Fruit fly (Drosophila melanogaster) whole organism, wandering third instar larva: ENCODE measurements around the gene Eip74EF.

ENCODE experiments used
- Abd-B ChIP-seq: fragments of >200 bp; optimal IDR thresholded peaks from 2 replicates; lab custom pipeline; 2017; ENCODE audit warnings: missing biosample characterization, missing genetic modification characterization
- CG32264 ChIP-seq: fragments of 200-800 bp; sonication (Bioruptor generic); optimal IDR thresholded peaks from 2 replicates; lab custom pipeline; 2016; ENCODE audit warnings: missing biosample characterization, missing genetic modification characterization
- CrebA ChIP-seq: fragments of 200-800 bp; sonication (Bioruptor generic); optimal IDR thresholded peaks from 2 replicates; lab custom pipeline; 2016; ENCODE audit warnings: missing biosample characterization, mild to moderate bottlenecking, missing genetic modification characterization, borderline replicate concordance
- Dfd ChIP-seq: fragments of >200 bp; optimal IDR thresholded peaks from 2 replicates; lab custom pipeline; 2017; ENCODE audit warnings: missing biosample characterization, missing genetic modification characterization
- Dif ChIP-seq: fragments of 200-275, 200-300 bp; sonication (Bioruptor generic); optimal IDR thresholded peaks from 2 replicates; lab custom pipeline; 2018; ENCODE audit warnings: missing biosample characterization, missing genetic modification characterization; ENCODE audit not compliant: partially characterized antibody
- GATAd ChIP-seq: sonication (Bioruptor generic); optimal IDR thresholded peaks from 2 replicates; lab custom pipeline; 2016; ENCODE audit warnings: missing biosample characterization, missing genetic modification characterization
- HLH106 ChIP-seq: fragments of 200-800 bp; optimal IDR thresholded peaks from 3 replicates; lab custom pipeline; 2019; ENCODE audit warnings: missing biosample characterization, mild to moderate bottlenecking, missing genetic modification characterization, moderate library complexity
- Hnf4 ChIP-seq: fragments of 200-800 bp; sonication (Bioruptor generic); optimal IDR thresholded peaks from 2 replicates; lab custom pipeline; 2016; ENCODE audit warnings: missing biosample characterization, mild to moderate bottlenecking, missing genetic modification characterization
- Hr78 ChIP-seq: fragments of >200 bp; optimal IDR thresholded peaks from 2 replicates; lab custom pipeline; 2017; ENCODE audit warnings: missing biosample characterization, missing genetic modification characterization
- Hr83 ChIP-seq: fragments of 200-300 bp; sonication (Bioruptor generic); optimal IDR thresholded peaks from 2 replicates; lab custom pipeline; 2016; ENCODE audit warnings: missing biosample characterization, mild to moderate bottlenecking, missing genetic modification characterization, moderate library complexity; ENCODE audit not compliant: poor library complexity, severe bottlenecking
- Jra ChIP-seq: sonication (Bioruptor generic); optimal IDR thresholded peaks from 2 replicates; lab custom pipeline; 2016; ENCODE audit warnings: missing biosample characterization, missing genetic modification characterization
- Mio ChIP-seq: sonication (Bioruptor generic); optimal IDR thresholded peaks from 2 replicates; lab custom pipeline; 2016; ENCODE audit warnings: missing biosample characterization, missing genetic modification characterization
- Myc ChIP-seq: fragments of >200 bp; optimal IDR thresholded peaks from 2 replicates; lab custom pipeline; 2017
- N ChIP-seq: fragments of >200 bp; optimal IDR thresholded peaks from 2 replicates; lab custom pipeline; 2018; ENCODE audit warnings: missing biosample characterization, missing external identifiers, missing genetic modification characterization
- OdsH ChIP-seq: fragments of 200-800 bp; sonication (Bioruptor generic); optimal IDR thresholded peaks from 2 replicates; lab custom pipeline; 2016; ENCODE audit warnings: missing biosample characterization, mild to moderate bottlenecking, missing genetic modification characterization
- Rel ChIP-seq, 2 experiments: fragments of 200-800 bp; sonication (Bioruptor generic) in 1 of 2; optimal IDR thresholded peaks; 2 replicates in 1 of 2; 3 replicates in 1 of 2; lab custom pipeline; 2016 to 2019; ENCODE audit warnings: mild to moderate bottlenecking in 2 of 2, missing biosample characterization in 2 of 2, missing genetic modification characterization in 2 of 2, moderate library complexity in 1 of 2
- Sp1 ChIP-seq: fragments of 200-800 bp; sonication (Bioruptor generic); optimal IDR thresholded peaks from 3 replicates; lab custom pipeline; 2019; ENCODE audit warnings: missing biosample characterization, mild to moderate bottlenecking, missing genetic modification characterization, moderate library complexity
- Vsx2 ChIP-seq: fragments of 200-300, 225-300 bp; sonication (Bioruptor generic); optimal IDR thresholded peaks from 2 replicates; lab custom pipeline; 2018; ENCODE audit warnings: missing biosample characterization, missing genetic modification characterization; ENCODE audit not compliant: partially characterized antibody
- br ChIP-seq: fragments of 200-800 bp; sonication (Bioruptor generic); optimal IDR thresholded peaks from 2 replicates; lab custom pipeline; 2016; ENCODE audit warnings: missing biosample characterization, missing genetic modification characterization
- brk ChIP-seq: fragments of 200-800 bp; sonication (Bioruptor generic); optimal IDR thresholded peaks from 2 replicates; lab custom pipeline; 2016; ENCODE audit warnings: missing biosample characterization, mild to moderate bottlenecking, missing genetic modification characterization
- dl ChIP-seq, 2 experiments: fragments of 175-275, 200-275 bp in 1 of 2; fragments of 200-275 bp in 1 of 2; sonication (Bioruptor generic); optimal IDR thresholded peaks; lab custom pipeline; 2018; ENCODE audit warnings: mild to moderate bottlenecking in 2 of 2, missing biosample characterization in 2 of 2, missing genetic modification characterization in 2 of 2, moderate library complexity in 2 of 2; ENCODE audit not compliant: partially characterized antibody in 2 of 2, insufficient read depth in 1 of 2
- dmrt93B ChIP-seq: fragments of 200-800 bp; sonication (Bioruptor generic); optimal IDR thresholded peaks from 2 replicates; lab custom pipeline; 2018; ENCODE audit warnings: missing biosample characterization, mild to moderate bottlenecking, missing genetic modification characterization
- dsf ChIP-seq: sonication (Bioruptor generic); optimal IDR thresholded peaks from 2 replicates; lab custom pipeline; 2016; ENCODE audit warnings: missing biosample characterization, missing genetic modification characterization, borderline replicate concordance
- ey ChIP-seq: fragments of 200-800 bp; sonication (Bioruptor generic); optimal IDR thresholded peaks from 2 replicates; lab custom pipeline; 2016; ENCODE audit warnings: missing biosample characterization, missing genetic modification characterization
- foxo ChIP-seq, 2 experiments: fragments of 200-800 bp; sonication (Bioruptor generic); optimal IDR thresholded peaks; 2 replicates in 1 of 2; 3 replicates in 1 of 2; lab custom pipeline; 2016 to 2017; ENCODE audit warnings: missing biosample characterization in 2 of 2, missing genetic modification characterization in 2 of 2
- fru ChIP-seq: fragments of 200-800 bp; sonication (Bioruptor generic); optimal IDR thresholded peaks from 3 replicates; lab custom pipeline; 2016; ENCODE audit warnings: missing biosample characterization, mild to moderate bottlenecking, missing genetic modification characterization
- h ChIP-seq: fragments of 200-800 bp; sonication (Bioruptor generic); optimal IDR thresholded peaks from 3 replicates; lab custom pipeline; 2016; ENCODE audit warnings: missing biosample characterization, mild to moderate bottlenecking, missing genetic modification characterization
- jim ChIP-seq: fragments of 175-275, 200-325 bp; sonication (Bioruptor generic); optimal IDR thresholded peaks from 2 replicates; lab custom pipeline; 2016; ENCODE audit warnings: missing biosample characterization, mild to moderate bottlenecking, missing genetic modification characterization
- lola ChIP-seq: fragments of >200 bp; optimal IDR thresholded peaks from 2 replicates; lab custom pipeline; 2017; ENCODE audit warnings: missing biosample characterization, missing genetic modification characterization
- psq ChIP-seq: fragments of 200-800 bp; sonication (Bioruptor generic); optimal IDR thresholded peaks from 3 replicates; lab custom pipeline; 2017; ENCODE audit warnings: missing biosample characterization, mild to moderate bottlenecking, missing genetic modification characterization, moderate library complexity
- rgr ChIP-seq: fragments of 200-800 bp; sonication (Bioruptor generic); optimal IDR thresholded peaks from 3 replicates; lab custom pipeline; 2016; ENCODE audit warnings: missing biosample characterization, mild to moderate bottlenecking, missing genetic modification characterization
- sage ChIP-seq: fragments of 200-800 bp; sonication (Bioruptor generic); optimal IDR thresholded peaks from 2 replicates; lab custom pipeline; 2016; ENCODE audit warnings: missing biosample characterization, mild to moderate bottlenecking, missing genetic modification characterization
- sv ChIP-seq: fragments of 200-800 bp; sonication (Bioruptor generic); optimal IDR thresholded peaks from 3 replicates; lab custom pipeline; 2016; ENCODE audit warnings: missing biosample characterization, missing genetic modification characterization
- tai ChIP-seq: sonication (Bioruptor generic); optimal IDR thresholded peaks from 2 replicates; lab custom pipeline; 2016; ENCODE audit warnings: missing biosample characterization, missing genetic modification characterization
- usp ChIP-seq: fragments of >200 bp; optimal IDR thresholded peaks from 2 replicates; lab custom pipeline; 2017; ENCODE audit warnings: missing biosample characterization, missing genetic modification characterization
- woc ChIP-seq: sonication (Bioruptor generic); optimal IDR thresholded peaks from 2 replicates; lab custom pipeline; 2016; ENCODE audit warnings: missing biosample characterization, mild to moderate bottlenecking, missing genetic modification characterization

The Eip74EF gene

DNA sequence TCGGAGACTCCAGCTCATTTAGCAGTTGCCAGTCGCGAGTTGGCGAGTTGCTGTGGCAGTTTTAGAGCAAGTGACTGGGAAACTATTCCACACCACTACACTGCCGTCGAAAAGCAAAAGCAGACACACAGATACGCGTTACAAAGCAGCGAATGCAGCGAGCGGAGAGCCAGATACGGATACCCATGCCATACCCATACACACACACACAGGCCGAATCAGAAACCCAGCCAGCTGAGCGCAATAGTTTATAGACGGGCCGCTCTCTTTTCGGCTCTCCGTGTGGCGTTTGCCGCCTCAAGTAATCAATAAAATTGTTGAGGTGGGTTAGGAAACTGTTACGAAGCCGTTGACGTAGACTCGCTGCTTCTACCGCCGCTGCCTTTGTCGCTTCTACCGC is 45.3 kb downstream of the Eip74EF start:
- TF ChIP-seq Abd-B (no peak), h (GFP tag; lab: Kevin White, UChicago) (peak; percentile 35), fru (peak; percentile 35), dmrt93B (GFP tag; lab: Kevin White, UChicago) (no peak), GATAd (GFP tag; lab: Kevin White, UChicago) (no peak), jim (no peak), sage (GFP tag; lab: Kevin White, UChicago) (no peak), OdsH (GFP tag; lab: Kevin White, UChicago) (no peak), brk (GFP tag; lab: Kevin White, UChicago) (no peak), ey (no peak), Vsx2 (GFP tag; lab: Kevin White, UChicago) (no peak), dsf (GFP tag; lab: Kevin White, UChicago) (no peak), Sp1 (GFP tag; lab: Kevin White, UChicago) (no peak), N (no peak), woc (GFP tag; lab: Kevin White, UChicago) (no peak), Hr78 (GFP tag; lab: Kevin White, UChicago) (no peak), Dif (peak; percentile 72), Hr83 (GFP tag; lab: Kevin White, UChicago) (no peak), Dfd (GFP tag; lab: Kevin White, UChicago) (no peak), tai (GFP tag; lab: Kevin White, UChicago) (no peak), rgr (no peak), lola (GFP tag; lab: Kevin White, UChicago) (no peak), CG32264 (GFP tag; lab: Kevin White, UChicago) (no peak), Hnf4 (GFP tag; lab: Kevin White, UChicago) (no peak), br (GFP tag; lab: Kevin White, UChicago) (no peak), dl (GFP tag; optimal IDR thresholded peaks at IDR 0.05; lab: Kevin White, UChicago; ENCODE audit: insufficient read depth in 1 of 2, partially characterized antibody in 2 of 2) (peak; percentile 31 to 40), Myc (lab: Kevin White, UChicago) (no peak)

dm6 chr3L:17572090-17572489 is 47.0 kb downstream of the Eip74EF start:
- TF ChIP-seq sage (GFP tag; lab: Kevin White, UChicago) (no peak), Dfd (GFP tag; lab: Kevin White, UChicago) (peak; percentile 78)

- TF ChIP-seq CrebA (GFP tag; lab: Kevin White, UChicago), result peak; percentile 23
- peak in 1 of 2 experiments; percentile 53 for TF ChIP-seq foxo (GFP tag; optimal IDR thresholded peaks at IDR 0.05; lab: Kevin White, UChicago)
- no peak for TF ChIP-seq Rel (GFP tag; optimal IDR thresholded peaks at IDR 0.05; lab: Kevin White, UChicago)
- TF ChIP-seq Rel (tag; optimal IDR thresholded peaks at IDR 0.05; lab: Kevin White, UChicago), result peak; percentile 81
- no peak for TF ChIP-seq CG32264 (GFP tag; lab: Kevin White, UChicago)
- peak; percentile 44 for TF ChIP-seq Sp1 (GFP tag; lab: Kevin White, UChicago)
- no peak for TF ChIP-seq dl (GFP tag; optimal IDR thresholded peaks at IDR 0.05; lab: Kevin White, UChicago; ENCODE audit: insufficient read depth in 1 of 2, partially characterized antibody in 2 of 2)
- no peak for TF ChIP-seq GATAd (GFP tag; lab: Kevin White, UChicago)
These were observed 48.6 kb downstream of the Eip74EF start for dm6 chr3L:17570547-17570873.

DNA sequence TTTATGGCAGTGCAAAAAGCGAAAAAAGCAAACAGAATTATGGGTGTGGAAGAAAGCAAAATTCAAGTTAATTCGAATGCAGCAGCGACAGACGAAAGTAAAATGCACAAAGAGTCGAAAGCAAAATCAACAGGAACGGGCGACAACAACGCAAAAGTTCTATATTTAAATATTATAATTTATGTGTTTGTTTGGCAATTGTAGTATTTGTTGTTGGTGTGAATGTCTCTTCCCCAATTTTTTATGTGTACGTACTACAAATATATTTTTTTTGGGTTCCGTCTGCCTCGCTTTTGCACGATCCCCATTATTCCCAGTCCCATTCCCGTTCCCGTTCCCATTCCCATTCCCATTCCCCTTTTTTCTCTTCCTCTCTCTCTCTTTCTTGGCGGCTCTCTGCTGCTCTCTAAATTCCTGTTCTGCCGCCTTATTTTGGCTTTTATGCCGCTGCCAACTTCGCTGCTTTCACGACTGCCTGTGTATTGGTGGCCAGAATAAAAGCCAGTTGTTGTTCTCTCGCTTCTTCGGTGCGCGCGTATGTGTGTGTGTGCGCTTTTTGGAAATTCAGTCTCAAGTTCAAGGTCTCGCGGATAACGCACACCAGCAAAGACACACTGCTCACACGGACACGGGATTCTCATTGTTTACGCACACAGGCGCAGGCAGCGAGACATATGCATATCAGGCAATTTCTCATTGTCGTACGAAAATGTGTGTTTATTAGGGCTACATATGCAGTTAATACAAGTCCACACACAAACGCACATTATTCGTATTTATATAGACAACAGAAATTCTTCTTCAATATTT is 49.2 kb downstream of the Eip74EF start:
- TF ChIP-seq Hr78 (GFP tag; lab: Kevin White, UChicago) (peak; percentile 42), Mio (GFP tag; lab: Kevin White, UChicago) (no peak), dl (GFP tag; optimal IDR thresholded peaks at IDR 0.05; lab: Kevin White, UChicago; ENCODE audit: insufficient read depth in 1 of 2, partially characterized antibody in 2 of 2) (peak; percentile 93 to 94), Jra (GFP tag; lab: Kevin White, UChicago) (peak; percentile 62), rgr (peak; percentile 31), Dfd (GFP tag; lab: Kevin White, UChicago) (no peak), usp (GFP tag; lab: Kevin White, UChicago) (no peak), HLH106 (tag; lab: Kevin White, UChicago) (peak; percentile 17), CrebA (GFP tag; lab: Kevin White, UChicago) (peak; percentile 75), dsf (GFP tag; lab: Kevin White, UChicago) (peak; percentile 29), Hr83 (GFP tag; lab: Kevin White, UChicago) (peak; percentile 43), sv (GFP tag; lab: Kevin White, UChicago) (no peak), br (GFP tag; lab: Kevin White, UChicago) (peak; percentile 56), psq (GFP tag; lab: Kevin White, UChicago) (peak; percentile 95), Vsx2 (GFP tag; lab: Kevin White, UChicago) (peak; percentile 85), jim (peak; percentile 24), OdsH (GFP tag; lab: Kevin White, UChicago) (peak; percentile 13), N (peak; percentile 46), Dif (peak; percentile 94), Hnf4 (GFP tag; lab: Kevin White, UChicago) (peak; percentile 34), tai (GFP tag; lab: Kevin White, UChicago) (peak; percentile 42), fru (peak; percentile 82), brk (GFP tag; lab: Kevin White, UChicago) (peak; percentile 75), dmrt93B (GFP tag; lab: Kevin White, UChicago) (no peak), CG32264 (GFP tag; lab: Kevin White, UChicago) (peak; percentile 37), foxo (GFP tag; optimal IDR thresholded peaks at IDR 0.05; lab: Kevin White, UChicago) (peak in 1 of 2 experiments; percentile 20), sage (GFP tag; lab: Kevin White, UChicago) (peak; percentile 30), h (GFP tag; lab: Kevin White, UChicago) (peak; percentile 76), Rel (GFP tag; optimal IDR thresholded peaks at IDR 0.05; lab: Kevin White, UChicago) (peak; percentile 48), Rel (tag; optimal IDR thresholded peaks at IDR 0.05; lab: Kevin White, UChicago) (no peak), GATAd (GFP tag; lab: Kevin White, UChicago) (no peak), Myc (lab: Kevin White, UChicago) (no peak)
